Worm (Caenorhabditis elegans) whole organism, late embryonic: ENCODE results near the gene alh-5.

Experiments used
- F13H6.1 ChIP-seq: sonication (generic microtip); optimal IDR thresholded peaks from 2 replicates; lab custom pipeline; 2016; ENCODE audit warnings: missing genetic modification characterization, missing compliant biosample characterization
- fkh-10 ChIP-seq: fragments of 150-350 bp; optimal IDR thresholded peaks from 2 replicates; lab custom pipeline; 2014; ENCODE audit warnings: missing biosample characterization, missing genetic modification reagents, missing genetic modification characterization
- hlh-8 ChIP-seq: sonication (generic microtip); optimal IDR thresholded peaks from 2 replicates; lab custom pipeline; 2016; ENCODE audit warnings: missing genotype, missing genetic modification characterization, missing compliant biosample characterization
- madf-2 ChIP-seq: sonication (generic microtip); optimal IDR thresholded peaks from 2 replicates; lab custom pipeline; 2017; ENCODE audit warnings: missing genetic modification characterization, missing compliant biosample characterization
- nfya-1 ChIP-seq: sonication (generic microtip); optimal IDR thresholded peaks from 2 replicates; lab custom pipeline; 2017; ENCODE audit warnings: missing genetic modification characterization, mild to moderate bottlenecking, missing compliant biosample characterization, antibody characterized with exemption, moderate library complexity
- pat-9 ChIP-seq: fragments of 200-800 bp; sonication (Bioruptor generic); optimal IDR thresholded peaks from 2 replicates; lab custom pipeline; 2018; ENCODE audit warnings: mild to moderate bottlenecking, missing genetic modification characterization, moderate library complexity, missing compliant biosample characterization
- unc-86 ChIP-seq: sonication (generic microtip); optimal IDR thresholded peaks from 2 replicates; lab custom pipeline; 2016; ENCODE audit warnings: missing genetic modification characterization, missing compliant biosample characterization

DNA sequence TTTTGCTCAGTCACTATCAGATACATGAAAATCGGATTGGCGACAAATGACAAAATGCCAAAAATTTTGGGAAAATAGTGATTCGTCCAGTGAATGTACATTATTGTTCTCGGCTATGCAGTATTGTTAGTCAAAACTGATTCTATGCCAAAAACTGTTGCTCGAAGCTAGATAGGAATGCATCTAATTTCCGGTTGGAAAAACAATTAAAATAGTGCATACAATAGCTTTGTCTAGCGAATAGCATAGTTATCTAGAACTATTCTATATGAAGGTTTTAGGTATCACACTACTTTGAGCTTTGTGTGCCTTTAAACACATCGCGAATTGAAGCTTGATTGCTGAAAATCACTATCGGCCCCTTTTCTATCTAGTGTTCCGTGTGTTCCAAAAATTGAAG lies 34.6 kb downstream of the alh-5 start, which contains the start of gene srj-15:
- TF ChIP-seq nfya-1 (tag; lab: Kevin White, UChicago) (no peak), pat-9 (tag; lab: Kevin White, UChicago) (no peak), F13H6.1 (tag; lab: Kevin White, UChicago) (no peak), madf-2 (no peak), hlh-8 (tag; lab: Kevin White, UChicago) (no peak), fkh-10 (no peak), unc-86 (tag; lab: Kevin White, UChicago) (no peak)
